Worm (Caenorhabditis elegans) whole organism, L4 larva: ENCODE data around the gene F35D2.6.

Experiments
- F10B5.3 ChIP-seq: sonication (generic microtip); optimal IDR thresholded peaks from 2 replicates; lab custom pipeline; 2016; ENCODE audit warnings: mild to moderate bottlenecking, missing genetic modification characterization, missing compliant biosample characterization
- ZK546.5 ChIP-seq, 2 experiments: sonication (generic microtip); optimal IDR thresholded peaks; 2 replicates each; lab custom pipeline; 2017; ENCODE audit warnings: missing biosample characterization in 2 of 2, missing genetic modification characterization in 2 of 2
- ama-1 ChIP-seq: fragments of 150-350 bp; optimal IDR thresholded peaks from 2 replicates; lab custom pipeline; 2014; ENCODE audit warnings: inconsistent platforms, mixed read lengths
- mep-1 ChIP-seq: fragments of 150-350 bp; sonication (generic microtip); optimal IDR thresholded peaks from 3 replicates; lab custom pipeline; 2014; ENCODE audit warnings: missing biosample characterization, missing genetic modification characterization
- vab-7 ChIP-seq: fragments of 200-800 bp; sonication (Bioruptor generic); IDR thresholded peaks from 2 replicates; pipeline ENCODE4 v1.3.6; 2022; ENCODE audit warnings: missing genetic modification reagents, missing genetic modification characterization, missing compliant biosample characterization
- ztf-11 ChIP-seq: fragments of 150-350 bp; optimal IDR thresholded peaks from 2 replicates; lab custom pipeline; 2014; ENCODE audit warnings: missing biosample characterization, missing genetic modification characterization

- TF ChIP-seq ZK546.5 (tag; optimal IDR thresholded peaks at IDR 0.05; lab: Kevin White, UChicago) (no peak), ama-1 (lab: Kevin White, UChicago) (no peak), mep-1 (tag; lab: Kevin White, UChicago) (peak; percentile 25), F10B5.3 (tag; lab: Kevin White, UChicago) (no peak), vab-7 (GFP tag; lab: Robert Waterston, UW) (no peak), ztf-11 (tag; lab: Kevin White, UChicago) (no peak)
Measured at ce11 chrII:7593227-7593626, 15.7 kb downstream of the F35D2.6 start.
